Fruit fly (Drosophila melanogaster) whole organism, prepupa: ENCODE measurements around the gene Pka-C1.

Experiments
- CG10631 ChIP-seq: fragments of 200-800 bp; sonication (Bioruptor generic); optimal IDR thresholded peaks from 2 replicates; lab custom pipeline; 2016; ENCODE audit warnings: missing biosample characterization, missing genetic modification characterization
- CG11902 ChIP-seq: fragments of 200-800 bp; sonication (Bioruptor generic); optimal IDR thresholded peaks from 3 replicates; lab custom pipeline; 2016; ENCODE audit warnings: missing biosample characterization, missing genetic modification characterization
- CG1621 ChIP-seq: fragments of 200-800 bp; sonication (Bioruptor generic); optimal IDR thresholded peaks from 3 replicates; lab custom pipeline; 2018; ENCODE audit warnings: missing biosample characterization, mild to moderate bottlenecking, missing genetic modification characterization
- CG3032 ChIP-seq: fragments of 200-800 bp; optimal IDR thresholded peaks from 2 replicates; lab custom pipeline; 2019; ENCODE audit warnings: missing biosample characterization, mild to moderate bottlenecking, missing genetic modification characterization, moderate library complexity
- CG32006 ChIP-seq: fragments of 200-800 bp; sonication (Bioruptor generic); optimal IDR thresholded peaks from 3 replicates; lab custom pipeline; 2017; ENCODE audit warnings: missing biosample characterization, mild to moderate bottlenecking, missing genetic modification characterization
- CG6276 ChIP-seq: fragments of 200-800 bp; sonication (Bioruptor generic); optimal IDR thresholded peaks from 2 replicates; lab custom pipeline; 2017; ENCODE audit warnings: missing biosample characterization, mild to moderate bottlenecking, missing genetic modification characterization
- CG6792 ChIP-seq: fragments of 200-800 bp; sonication (Bioruptor generic); optimal IDR thresholded peaks from 3 replicates; lab custom pipeline; 2016; ENCODE audit warnings: missing biosample characterization, missing genetic modification characterization
- CG6854 ChIP-seq: fragments of 200-800 bp; sonication (Bioruptor generic); optimal IDR thresholded peaks from 2 replicates; lab custom pipeline; 2017; ENCODE audit warnings: missing biosample characterization, mild to moderate bottlenecking, missing genetic modification characterization
- CG7368 ChIP-seq: fragments of 200-800 bp; sonication (Bioruptor generic); optimal IDR thresholded peaks from 3 replicates; lab custom pipeline; 2016; ENCODE audit warnings: missing biosample characterization, missing genetic modification characterization
- CG8119 ChIP-seq: fragments of 200-800 bp; sonication (Bioruptor generic); IDR thresholded peaks from 3 replicates; pipeline ENCODE4 v1.3.6; 2022; ENCODE audit warnings: missing biosample characterization, missing genetic modification characterization
- CG8632 ChIP-seq: fragments of 200-800 bp; sonication (Bioruptor generic); optimal IDR thresholded peaks from 3 replicates; lab custom pipeline; 2016; ENCODE audit warnings: missing biosample characterization, missing genetic modification characterization
- Eip78C ChIP-seq: fragments of 200-800 bp; sonication (Bioruptor generic); peaks from one replicate; lab custom pipeline; 2016; ENCODE audit warnings: missing biosample characterization, missing genetic modification characterization
- Eip93F ChIP-seq: fragments of 200-800 bp; sonication (Bioruptor generic); optimal IDR thresholded peaks from 2 replicates; lab custom pipeline; 2016; ENCODE audit warnings: missing biosample characterization, mild to moderate bottlenecking, missing genetic modification characterization
- Ets21C ChIP-seq: fragments of 200-800 bp; sonication (Bioruptor generic); optimal IDR thresholded peaks from 3 replicates; lab custom pipeline; 2016; ENCODE audit warnings: missing biosample characterization, missing genetic modification characterization
- Gug ChIP-seq: fragments of 200-800 bp; sonication (Bioruptor generic); IDR thresholded peaks from 2 replicates; pipeline ENCODE4 v1.3.6; 2022; ENCODE audit warnings: missing biosample characterization, missing genetic modification characterization
- Hr38 ChIP-seq: sonication (Bioruptor generic); optimal IDR thresholded peaks from 2 replicates; lab custom pipeline; 2016; ENCODE audit warnings: missing biosample characterization, missing genetic modification characterization
- Hr39 ChIP-seq: fragments of 200-800 bp; sonication (Bioruptor generic); optimal IDR thresholded peaks from 2 replicates; lab custom pipeline; 2016; ENCODE audit warnings: missing biosample characterization, missing genetic modification characterization
- Lpt ChIP-seq: fragments of 200-800 bp; sonication (Bioruptor generic); optimal IDR thresholded peaks from 3 replicates; lab custom pipeline; 2016; ENCODE audit warnings: missing biosample characterization, missing genetic modification characterization
- Met ChIP-seq: fragments of 200-800 bp; sonication (Bioruptor generic); optimal IDR thresholded peaks from 3 replicates; lab custom pipeline; 2016; ENCODE audit warnings: missing biosample characterization, missing genetic modification characterization
- Smox ChIP-seq: fragments of 200-800 bp; sonication (Bioruptor generic); optimal IDR thresholded peaks from 3 replicates; lab custom pipeline; 2016; ENCODE audit warnings: missing biosample characterization, missing genetic modification characterization
- Sox102F ChIP-seq: fragments of 200-800 bp; sonication (Bioruptor generic); optimal IDR thresholded peaks from 2 replicates; lab custom pipeline; 2016; ENCODE audit warnings: missing biosample characterization, mild to moderate bottlenecking, missing genetic modification characterization
- Sox15 ChIP-seq: fragments of 200-800 bp; sonication (Bioruptor generic); optimal IDR thresholded peaks from 3 replicates; lab custom pipeline; 2016; ENCODE audit warnings: missing biosample characterization, missing genetic modification characterization
- achi ChIP-seq: fragments of 200-800 bp; sonication (Bioruptor generic); optimal IDR thresholded peaks from 3 replicates; lab custom pipeline; 2016; ENCODE audit warnings: missing biosample characterization, missing genetic modification characterization
- dsx ChIP-seq: fragments of 200-800 bp; optimal IDR thresholded peaks from 3 replicates; lab custom pipeline; 2019; ENCODE audit warnings: missing biosample characterization, mild to moderate bottlenecking, missing genetic modification characterization, moderate library complexity; ENCODE audit not compliant: poor library complexity, severe bottlenecking
- eg ChIP-seq: fragments of 200-800 bp; sonication (Bioruptor generic); IDR thresholded peaks from 3 replicates; pipeline ENCODE4 v1.3.6; 2022; ENCODE audit warnings: missing biosample characterization, missing genetic modification characterization
- esn ChIP-seq: fragments of 200-800 bp; sonication (Bioruptor generic); optimal IDR thresholded peaks from 2 replicates; lab custom pipeline; 2016; ENCODE audit warnings: missing biosample characterization, mild to moderate bottlenecking, missing genetic modification characterization, moderate library complexity
- fd59A ChIP-seq: fragments of 200-800 bp; sonication (Bioruptor generic); optimal IDR thresholded peaks from 2 replicates; lab custom pipeline; 2017; ENCODE audit warnings: missing biosample characterization, mild to moderate bottlenecking, missing genetic modification characterization, missing genetic modification reagents
- fkh ChIP-seq: fragments of 200-800 bp; sonication (Bioruptor generic); optimal IDR thresholded peaks from 3 replicates; lab custom pipeline; 2017; ENCODE audit warnings: missing biosample characterization, mild to moderate bottlenecking, missing genetic modification characterization, moderate library complexity
- lz ChIP-seq: fragments of 200-800 bp; sonication (Bioruptor generic); optimal IDR thresholded peaks from 3 replicates; lab custom pipeline; 2016; ENCODE audit warnings: missing biosample characterization, missing genetic modification characterization
- pdm3 ChIP-seq: fragments of 200-800 bp; sonication (Bioruptor generic); optimal IDR thresholded peaks from 3 replicates; lab custom pipeline; 2016; ENCODE audit warnings: missing biosample characterization, missing genetic modification characterization
- spab ChIP-seq: fragments of 200-800 bp; sonication (Bioruptor generic); optimal IDR thresholded peaks from 2 replicates; lab custom pipeline; 2017; ENCODE audit warnings: missing biosample characterization, mild to moderate bottlenecking, missing genetic modification characterization, missing genetic modification reagents
- ss ChIP-seq, 2 experiments: fragments of 200-800 bp; sonication (Bioruptor generic); optimal IDR thresholded peaks; 2 replicates in 1 of 2; 3 replicates in 1 of 2; lab custom pipeline; 2017 to 2018; ENCODE audit warnings: mild to moderate bottlenecking in 2 of 2, missing biosample characterization in 2 of 2, missing genetic modification characterization in 2 of 2, moderate library complexity in 1 of 2
- svp ChIP-seq: fragments of 200-800 bp; sonication (Bioruptor generic); peaks from one replicate; lab custom pipeline; 2016; ENCODE audit warnings: missing biosample characterization, missing genetic modification characterization
- topi ChIP-seq: fragments of 200-800 bp; sonication (Bioruptor generic); optimal IDR thresholded peaks from 3 replicates; lab custom pipeline; 2016; ENCODE audit warnings: missing biosample characterization, missing genetic modification characterization
- vri ChIP-seq: fragments of 200-800 bp; sonication (Bioruptor generic); optimal IDR thresholded peaks from 3 replicates; lab custom pipeline; 2016; ENCODE audit warnings: missing biosample characterization, mild to moderate bottlenecking, missing genetic modification characterization

The Pka-C1 gene

dm6 chr2L:9633811-9634436 is 65.2 kb downstream of the Pka-C1 start, which contains the start of gene Apoltp (continued):
- TF ChIP-seq CG3032 (peak; percentile 76), CG6854 (GFP tag; lab: Kevin White, UChicago) (no peak), achi (GFP tag; lab: Kevin White, UChicago) (peak; percentile 62), CG32006 (peak; percentile 64), Sox15 (GFP tag; lab: Kevin White, UChicago) (peak; percentile 36), CG8119 (GFP tag; lab: Robert Waterston, UW) (peak; percentile 70), fkh (GFP tag; lab: Kevin White, UChicago) (no peak), spab (GFP tag; lab: Kevin White, UChicago) (peak; percentile 76), Hr38 (GFP tag; lab: Kevin White, UChicago) (no peak)

- TF ChIP-seq CG8632 (no peak), lz (GFP tag; lab: Kevin White, UChicago) (peak; percentile 7), CG7368 (GFP tag; lab: Kevin White, UChicago) (peak; percentile 11), dsx (GFP tag; lab: Kevin White, UChicago) (no peak), CG11902 (GFP tag; lab: Kevin White, UChicago) (no peak), Smox (GFP tag; lab: Kevin White, UChicago) (peak; percentile 25), CG6276 (no peak), Met (GFP tag; lab: Kevin White, UChicago) (peak; percentile 24), Sox102F (GFP tag; lab: Kevin White, UChicago) (peak; percentile 53), ss (GFP tag; optimal IDR thresholded peaks at IDR 0.05; lab: Kevin White, UChicago) (no peak), pdm3 (peak; percentile 9), fd59A (no peak), Hr39 (GFP tag; lab: Kevin White, UChicago) (peak; percentile 17), CG1621 (no peak), CG6792 (GFP tag; lab: Kevin White, UChicago) (peak; percentile 27), fkh (GFP tag; lab: Kevin White, UChicago) (peak; percentile 93), Gug (GFP tag; lab: Robert Waterston, UW) (no peak), topi (GFP tag; lab: Kevin White, UChicago) (peak; percentile 21), Ets21C (GFP tag; lab: Kevin White, UChicago) (no peak), Eip78C (GFP tag; lab: Kevin White, UChicago) (peak; percentile 44), esn (GFP tag; lab: Kevin White, UChicago) (peak; percentile 48), Hr38 (GFP tag; lab: Kevin White, UChicago) (no peak), vri (GFP tag; lab: Kevin White, UChicago) (peak; percentile 68), CG6854 (GFP tag; lab: Kevin White, UChicago) (peak; percentile 43), CG10631 (GFP tag; lab: Kevin White, UChicago) (peak; percentile 6), Eip93F (GFP tag; lab: Kevin White, UChicago) (no peak), svp (GFP tag; lab: Kevin White, UChicago) (peak; percentile 92), Lpt (no peak), eg (GFP tag; lab: Robert Waterston, UW) (no peak)
These were observed 66.0 kb downstream of the Pka-C1 start for dm6 chr2L:9633098-9633497.
